Fruit fly (Drosophila melanogaster): ENCODE data around the gene NijA.

The NijA gene

dm6 chr3L:10665433-10666150 is 31.1 kb downstream of the NijA start (continued):
- TF ChIP-seq Adf1 (GFP tag; IDR thresholded peaks at IDR 0.05) (peak; percentile 85), fu2 (GFP tag; optimal IDR thresholded peaks at IDR 0.05) (peak; percentile 69), CG1529 (GFP tag; optimal IDR thresholded peaks at IDR 0.05) (peak; percentile 97), hth (optimal IDR thresholded peaks at IDR 0.05) (no peak), Dbx (GFP tag; IDR thresholded peaks at IDR 0.05) (peak; percentile 90), emc (GFP tag; optimal IDR thresholded peaks at IDR 0.05) (peak; percentile 78), CG8478 (optimal IDR thresholded peaks at IDR 0.05) (peak; percentile 72), gfzf (GFP tag; optimal IDR thresholded peaks at IDR 0.05) (no peak), toy (GFP tag; IDR thresholded peaks at IDR 0.05) (peak; percentile 48), CG1024 (GFP tag; IDR thresholded peaks at IDR 0.05) (peak; percentile 65), CG7839 (tag; optimal IDR thresholded peaks at IDR 0.05) (peak; percentile 99), Doc2 (GFP tag; IDR thresholded peaks at IDR 0.05) (no peak; the same call in 1 of the 2 replicates), Rfx (GFP tag; IDR thresholded peaks at IDR 0.05) (peak; percentile 89), CG15601 (tag; optimal IDR thresholded peaks at IDR 0.05) (peak; percentile 98), tup (GFP tag; optimal IDR thresholded peaks at IDR 0.05) (peak; percentile 70), onecut (GFP tag; IDR thresholded peaks at IDR 0.05) (peak; percentile 89), Stat92E (GFP tag; optimal IDR thresholded peaks at IDR 0.05) (peak in 2 of 3 experiments; percentile 73 to 98), sd (tag; optimal IDR thresholded peaks at IDR 0.05) (peak; percentile 89), ATbp (GFP tag; optimal IDR thresholded peaks at IDR 0.05) (peak; percentile 96), ewg (GFP tag; optimal IDR thresholded peaks at IDR 0.05) (peak; percentile 91), NC2β (GFP tag; optimal IDR thresholded peaks at IDR 0.05) (peak; percentile 83), pho (GFP tag; optimal IDR thresholded peaks at IDR 0.05) (peak; percentile 83), CG6813 (GFP tag; optimal IDR thresholded peaks at IDR 0.05) (peak; percentile 98), Hr39 (optimal IDR thresholded peaks at IDR 0.05) (no peak), ase (GFP tag; IDR thresholded peaks at IDR 0.05) (peak; percentile 85; the same call in 2 of the 3 replicates), gem (tag; optimal IDR thresholded peaks at IDR 0.05) (peak; percentile 99), wor (GFP tag; IDR thresholded peaks at IDR 0.05) (peak; percentile 91), shn (GFP tag; optimal IDR thresholded peaks at IDR 0.05) (peak; percentile 53), nerfin-1 (tag; optimal IDR thresholded peaks at IDR 0.05) (peak; percentile 98), Doc3 (GFP tag; IDR thresholded peaks at IDR 0.05; ENCODE audit: partially characterized antibody) (no peak), Oli (tag; optimal IDR thresholded peaks at IDR 0.05) (peak; percentile 98), Antp (GFP tag; optimal IDR thresholded peaks at IDR 0.05) (peak; percentile 64), ftz-f1 (GFP tag; optimal IDR thresholded peaks at IDR 0.05) (peak; percentile 43), sna (GFP tag; IDR thresholded peaks at IDR 0.05; ENCODE audit: partially characterized antibody) (no peak), CG10565 (GFP tag; optimal IDR thresholded peaks at IDR 0.05) (peak; percentile 66), BtbVII (GFP tag; optimal IDR thresholded peaks at IDR 0.05) (peak; percentile 95), MBD-R2 (GFP tag; IDR thresholded peaks at IDR 0.05) (peak; percentile 66; the same call in 1 of the 2 replicates), oc (tag; optimal IDR thresholded peaks at IDR 0.05) (peak; percentile 96), CG8290 (GFP tag; optimal IDR thresholded peaks at IDR 0.05) (peak; percentile 94), CG8290 (tag; optimal IDR thresholded peaks at IDR 0.05) (peak; percentile 85 to 96), CG31441 (GFP tag; IDR thresholded peaks at IDR 0.05) (peak; percentile 97), bsh (GFP tag; optimal IDR thresholded peaks at IDR 0.05) (peak; percentile 96 to 97), CG14965 (GFP tag; optimal IDR thresholded peaks at IDR 0.05; ENCODE audit: borderline replicate concordance) (peak; percentile 9), run (tag; optimal IDR thresholded peaks at IDR 0.05) (peak; percentile 98), CG9797 (GFP tag; optimal IDR thresholded peaks at IDR 0.05) (peak; percentile 29), CkIIα-i1 (GFP tag; IDR thresholded peaks at IDR 0.05) (no peak), ems (GFP tag; optimal IDR thresholded peaks at IDR 0.05) (peak; percentile 95), CG10431 (GFP tag; optimal IDR thresholded peaks at IDR 0.05) (peak; percentile 94), HLH4C (GFP tag; IDR thresholded peaks at IDR 0.05; ENCODE audit: partially characterized antibody) (no peak), CG2199 (GFP tag; IDR thresholded peaks at IDR 0.05) (peak; percentile 41; the same call in 2 of the 3 replicates)
